Fruit fly (Drosophila melanogaster) whole organism, prepupa: ENCODE results near the gene CG5902.
A peak's percentile ranks its signal among the peaks of the same experiment; 100 is the strongest.

Experiments used
- Blimp-1 ChIP-seq: fragments of 200-800 bp; sonication (Bioruptor generic); optimal IDR thresholded peaks from 3 replicates; lab custom pipeline; 2017; ENCODE audit warnings: missing biosample characterization, missing genetic modification characterization, mild to moderate bottlenecking, moderate library complexity, missing genetic modification reagents
- CG10669 ChIP-seq: fragments of 200-800 bp; sonication (Bioruptor generic); optimal IDR thresholded peaks from 3 replicates; lab custom pipeline; 2018; ENCODE audit warnings: missing biosample characterization, mild to moderate bottlenecking, missing genetic modification characterization, moderate library complexity
- CG15336 ChIP-seq: fragments of 200-800 bp; sonication (Bioruptor generic); IDR thresholded peaks from 2 replicates; pipeline ENCODE4 v1.3.6; 2022; ENCODE audit warnings: missing biosample characterization, missing genetic modification characterization
- CG1621 ChIP-seq: fragments of 200-800 bp; sonication (Bioruptor generic); optimal IDR thresholded peaks from 3 replicates; lab custom pipeline; 2018; ENCODE audit warnings: missing biosample characterization, mild to moderate bottlenecking, missing genetic modification characterization
- CG16779 ChIP-seq: fragments of 200-800 bp; sonication (Bioruptor generic); optimal IDR thresholded peaks from 3 replicates; lab custom pipeline; 2017; ENCODE audit warnings: missing biosample characterization, mild to moderate bottlenecking, missing genetic modification characterization
- CG3032 ChIP-seq: fragments of 200-800 bp; optimal IDR thresholded peaks from 2 replicates; lab custom pipeline; 2019; ENCODE audit warnings: missing biosample characterization, mild to moderate bottlenecking, missing genetic modification characterization, moderate library complexity
- CG31627 ChIP-seq: fragments of 200-800 bp; sonication (Bioruptor generic); optimal IDR thresholded peaks from 3 replicates; lab custom pipeline; 2016; ENCODE audit warnings: missing biosample characterization, missing genetic modification characterization
- CG32006 ChIP-seq: fragments of 200-800 bp; sonication (Bioruptor generic); optimal IDR thresholded peaks from 3 replicates; lab custom pipeline; 2017; ENCODE audit warnings: missing biosample characterization, mild to moderate bottlenecking, missing genetic modification characterization
- CG3919 ChIP-seq: fragments of 200-800 bp; sonication (Bioruptor generic); optimal IDR thresholded peaks from 3 replicates; lab custom pipeline; 2016; ENCODE audit warnings: missing biosample characterization, missing genetic modification characterization
- CG6163 ChIP-seq: fragments of 200-800 bp; sonication (Bioruptor generic); IDR thresholded peaks from 3 replicates; pipeline ENCODE4 v1.3.6; 2022; ENCODE audit warnings: missing biosample characterization, missing genetic modification characterization
- CG6792 ChIP-seq: fragments of 200-800 bp; sonication (Bioruptor generic); optimal IDR thresholded peaks from 3 replicates; lab custom pipeline; 2016; ENCODE audit warnings: missing biosample characterization, missing genetic modification characterization
- CG8119 ChIP-seq: fragments of 200-800 bp; sonication (Bioruptor generic); IDR thresholded peaks from 3 replicates; pipeline ENCODE4 v1.3.6; 2022; ENCODE audit warnings: missing biosample characterization, missing genetic modification characterization
- CG8319 ChIP-seq: fragments of 200-800 bp; sonication (Bioruptor generic); optimal IDR thresholded peaks from 3 replicates; lab custom pipeline; 2016; ENCODE audit warnings: missing biosample characterization, missing genetic modification characterization
- Eip75B ChIP-seq: fragments of 200-800 bp; sonication (Bioruptor generic); optimal IDR thresholded peaks from 3 replicates; lab custom pipeline; 2016; ENCODE audit warnings: missing biosample characterization, missing genetic modification characterization
- Eip78C ChIP-seq: fragments of 200-800 bp; sonication (Bioruptor generic); peaks from one replicate; lab custom pipeline; 2016; ENCODE audit warnings: missing biosample characterization, missing genetic modification characterization
- Eip93F ChIP-seq: fragments of 200-800 bp; sonication (Bioruptor generic); optimal IDR thresholded peaks from 2 replicates; lab custom pipeline; 2016; ENCODE audit warnings: missing biosample characterization, mild to moderate bottlenecking, missing genetic modification characterization
- Ets96B ChIP-seq: fragments of 200-800 bp; optimal IDR thresholded peaks from 2 replicates; lab custom pipeline; 2019; ENCODE audit warnings: missing biosample characterization, mild to moderate bottlenecking, missing genetic modification characterization, moderate library complexity
- Hr39 ChIP-seq: fragments of 200-800 bp; sonication (Bioruptor generic); optimal IDR thresholded peaks from 2 replicates; lab custom pipeline; 2016; ENCODE audit warnings: missing biosample characterization, missing genetic modification characterization
- Hr4 ChIP-seq: fragments of 200-800 bp; sonication (Bioruptor generic); optimal IDR thresholded peaks from 3 replicates; lab custom pipeline; 2016; ENCODE audit warnings: missing biosample characterization, missing genetic modification characterization
- Met ChIP-seq: fragments of 200-800 bp; sonication (Bioruptor generic); optimal IDR thresholded peaks from 3 replicates; lab custom pipeline; 2016; ENCODE audit warnings: missing biosample characterization, missing genetic modification characterization
- OdsH ChIP-seq: fragments of 200-800 bp; sonication (Bioruptor generic); optimal IDR thresholded peaks from 3 replicates; lab custom pipeline; 2016; ENCODE audit warnings: missing biosample characterization, missing genetic modification characterization
- Smox ChIP-seq: fragments of 200-800 bp; sonication (Bioruptor generic); optimal IDR thresholded peaks from 3 replicates; lab custom pipeline; 2016; ENCODE audit warnings: missing biosample characterization, missing genetic modification characterization
- Sox102F ChIP-seq: fragments of 200-800 bp; sonication (Bioruptor generic); optimal IDR thresholded peaks from 2 replicates; lab custom pipeline; 2016; ENCODE audit warnings: missing biosample characterization, mild to moderate bottlenecking, missing genetic modification characterization
- Sox14 ChIP-seq: fragments of 200-800 bp; sonication (Bioruptor generic); optimal IDR thresholded peaks from 3 replicates; lab custom pipeline; 2016; ENCODE audit warnings: missing biosample characterization, missing genetic modification characterization
- Sox15 ChIP-seq: fragments of 200-800 bp; sonication (Bioruptor generic); optimal IDR thresholded peaks from 3 replicates; lab custom pipeline; 2016; ENCODE audit warnings: missing biosample characterization, missing genetic modification characterization
- achi ChIP-seq: fragments of 200-800 bp; sonication (Bioruptor generic); optimal IDR thresholded peaks from 3 replicates; lab custom pipeline; 2016; ENCODE audit warnings: missing biosample characterization, missing genetic modification characterization
- acj6 ChIP-seq: fragments of 200-800 bp; sonication (Bioruptor generic); optimal IDR thresholded peaks from 3 replicates; lab custom pipeline; 2016; ENCODE audit warnings: missing biosample characterization, missing genetic modification characterization
- cyc ChIP-seq: fragments of 200-800 bp; sonication (Bioruptor generic); optimal IDR thresholded peaks from 3 replicates; lab custom pipeline; 2016; ENCODE audit warnings: missing biosample characterization, missing genetic modification characterization
- dac ChIP-seq: fragments of 200-800 bp; sonication (Bioruptor generic); optimal IDR thresholded peaks from 2 replicates; lab custom pipeline; 2017; ENCODE audit warnings: missing biosample characterization, mild to moderate bottlenecking, missing genetic modification characterization
- dsx ChIP-seq: fragments of 200-800 bp; optimal IDR thresholded peaks from 3 replicates; lab custom pipeline; 2019; ENCODE audit warnings: missing biosample characterization, mild to moderate bottlenecking, missing genetic modification characterization, moderate library complexity; ENCODE audit not compliant: poor library complexity, severe bottlenecking
- eg ChIP-seq: fragments of 200-800 bp; sonication (Bioruptor generic); IDR thresholded peaks from 3 replicates; pipeline ENCODE4 v1.3.6; 2022; ENCODE audit warnings: missing biosample characterization, missing genetic modification characterization
- esn ChIP-seq: fragments of 200-800 bp; sonication (Bioruptor generic); optimal IDR thresholded peaks from 2 replicates; lab custom pipeline; 2016; ENCODE audit warnings: missing biosample characterization, mild to moderate bottlenecking, missing genetic modification characterization, moderate library complexity
- fd59A ChIP-seq: fragments of 200-800 bp; sonication (Bioruptor generic); optimal IDR thresholded peaks from 2 replicates; lab custom pipeline; 2017; ENCODE audit warnings: missing biosample characterization, mild to moderate bottlenecking, missing genetic modification characterization, missing genetic modification reagents
- fd85E ChIP-seq: fragments of 200-800 bp; sonication (Bioruptor generic); optimal IDR thresholded peaks from 3 replicates; lab custom pipeline; 2016; ENCODE audit warnings: missing biosample characterization, missing genetic modification characterization
- lz ChIP-seq: fragments of 200-800 bp; sonication (Bioruptor generic); optimal IDR thresholded peaks from 3 replicates; lab custom pipeline; 2016; ENCODE audit warnings: missing biosample characterization, missing genetic modification characterization
- pdm3 ChIP-seq: fragments of 200-800 bp; sonication (Bioruptor generic); optimal IDR thresholded peaks from 3 replicates; lab custom pipeline; 2016; ENCODE audit warnings: missing biosample characterization, missing genetic modification characterization
- salr ChIP-seq, 2 experiments: fragments of 200-800 bp; sonication (Bioruptor generic); optimal IDR thresholded peaks; 3 replicates each; lab custom pipeline; 2016 to 2018; ENCODE audit warnings: missing biosample characterization in 2 of 2, missing genetic modification characterization in 2 of 2, mild to moderate bottlenecking in 1 of 2
- ss ChIP-seq, 2 experiments: fragments of 200-800 bp; sonication (Bioruptor generic); optimal IDR thresholded peaks; 2 replicates in 1 of 2; 3 replicates in 1 of 2; lab custom pipeline; 2017 to 2018; ENCODE audit warnings: mild to moderate bottlenecking in 2 of 2, missing biosample characterization in 2 of 2, missing genetic modification characterization in 2 of 2, moderate library complexity in 1 of 2
- svp ChIP-seq: fragments of 200-800 bp; sonication (Bioruptor generic); peaks from one replicate; lab custom pipeline; 2016; ENCODE audit warnings: missing biosample characterization, missing genetic modification characterization
- topi ChIP-seq: fragments of 200-800 bp; sonication (Bioruptor generic); optimal IDR thresholded peaks from 3 replicates; lab custom pipeline; 2016; ENCODE audit warnings: missing biosample characterization, missing genetic modification characterization
- vri ChIP-seq: fragments of 200-800 bp; sonication (Bioruptor generic); optimal IDR thresholded peaks from 3 replicates; lab custom pipeline; 2016; ENCODE audit warnings: missing biosample characterization, mild to moderate bottlenecking, missing genetic modification characterization

Gene CG5902

dm6 chr3R:24025715-24026467, 39.4 kb downstream of the CG5902 start:
- TF ChIP-seq Smox (GFP tag; lab: Kevin White, UChicago): peak; percentile 26
- TF ChIP-seq CG15336 (GFP tag; lab: Robert Waterston, UW): peak; percentile 51; the same call in 1 of the 2 replicates
- peak; percentile 30 for TF ChIP-seq esn (GFP tag; lab: Kevin White, UChicago)
- TF ChIP-seq CG10669 (GFP tag; lab: Kevin White, UChicago): no peak
- TF ChIP-seq CG31627: peak; percentile 40
- TF ChIP-seq Hr39 (GFP tag; lab: Kevin White, UChicago): peak; percentile 53
- TF ChIP-seq Sox14: peak; percentile 35
- peak; percentile 77 for TF ChIP-seq svp
- TF ChIP-seq lz (GFP tag; lab: Kevin White, UChicago): no peak
- TF ChIP-seq Hr4 (GFP tag; lab: Kevin White, UChicago): peak; percentile 25
- TF ChIP-seq CG1621 (tag; lab: Kevin White, UChicago): no peak
- TF ChIP-seq cyc (GFP tag; lab: Kevin White, UChicago): peak; percentile 33
- peak; percentile 22 for TF ChIP-seq acj6 (GFP tag; lab: Kevin White, UChicago)
- peak; percentile 0 for TF ChIP-seq Eip75B (GFP tag; lab: Kevin White, UChicago)
- TF ChIP-seq Eip78C (GFP tag; lab: Kevin White, UChicago): peak; percentile 74
- TF ChIP-seq dsx: no peak
- peak; percentile 58 for TF ChIP-seq CG32006 (GFP tag; lab: Kevin White, UChicago)
- TF ChIP-seq Ets96B (tag; lab: Kevin White, UChicago): peak; percentile 12
- TF ChIP-seq OdsH (GFP tag; lab: Kevin White, UChicago): peak; percentile 27
- peak; percentile 41 for TF ChIP-seq achi
- peak; percentile 44; the same call in 2 of the 3 replicates for TF ChIP-seq eg (GFP tag; lab: Robert Waterston, UW)
- no peak for TF ChIP-seq salr (GFP tag; optimal IDR thresholded peaks at IDR 0.05; lab: Kevin White, UChicago)
- TF ChIP-seq Sox102F: peak; percentile 14
- peak; percentile 11 for TF ChIP-seq topi (GFP tag; lab: Kevin White, UChicago)
- peak; percentile 5 for TF ChIP-seq CG3032 (tag; lab: Kevin White, UChicago)
- TF ChIP-seq CG16779 (tag; lab: Kevin White, UChicago): no peak
- peak; percentile 10 for TF ChIP-seq CG3919 (GFP tag; lab: Kevin White, UChicago)
- peak; percentile 47 for TF ChIP-seq pdm3 (GFP tag; lab: Kevin White, UChicago)
- TF ChIP-seq Met (GFP tag; lab: Kevin White, UChicago): peak; percentile 47

dm6 chr3R:24026503-24026902, 40.1 kb downstream of the CG5902 start:
- no peak for TF ChIP-seq esn (GFP tag; lab: Kevin White, UChicago)
- TF ChIP-seq salr (GFP tag; optimal IDR thresholded peaks at IDR 0.05; lab: Kevin White, UChicago): peak in 1 of 2 experiments; percentile 0

- TF ChIP-seq vri (GFP tag; lab: Kevin White, UChicago) (peak; percentile 42), Eip93F (GFP tag; lab: Kevin White, UChicago) (no peak)
Observed at dm6 chr3R:24027222-24027621, 40.8 kb downstream of the CG5902 start.

DNA sequence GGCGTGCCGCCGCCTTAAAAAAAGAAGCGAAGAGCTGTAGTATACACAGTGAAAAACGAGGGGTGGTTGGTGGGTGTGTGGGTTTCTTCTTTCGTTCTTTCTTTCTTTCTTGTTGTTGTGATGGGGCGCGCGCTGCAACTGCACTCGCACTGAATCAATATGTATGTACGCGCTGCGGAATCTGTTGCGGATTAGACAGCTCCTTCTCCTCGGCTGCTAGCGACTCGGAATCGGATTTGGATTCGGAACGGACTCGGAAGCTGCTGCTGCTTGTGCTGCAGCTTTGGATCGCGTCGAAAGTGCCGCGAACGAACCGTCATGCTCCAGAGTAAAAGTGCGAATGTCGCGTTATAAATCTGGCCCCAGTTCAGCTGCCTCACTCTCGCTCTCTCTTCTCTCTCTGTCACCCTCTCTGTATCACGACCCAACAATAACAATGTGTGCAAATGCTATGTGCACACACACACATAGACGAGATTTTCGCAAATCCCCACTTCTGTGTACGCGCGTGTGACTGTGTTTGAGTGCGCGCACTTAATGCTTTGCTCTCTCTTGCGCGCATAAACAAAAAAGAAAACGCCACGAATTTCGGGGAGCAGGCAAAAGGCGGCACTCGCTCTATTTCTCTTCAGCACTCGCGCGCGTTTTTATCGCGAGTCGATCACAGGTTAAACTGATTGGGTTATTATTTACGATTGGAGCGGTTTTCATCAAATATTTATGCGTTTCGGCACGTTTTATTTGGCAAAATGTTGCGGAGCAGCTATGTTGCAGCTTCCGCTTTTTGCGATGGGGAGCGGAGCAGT, 44.8 kb downstream of the CG5902 start:
- TF ChIP-seq fd59A (GFP tag; lab: Kevin White, UChicago) (no peak), CG3919 (GFP tag; lab: Kevin White, UChicago) (peak; percentile 51), Eip78C (GFP tag; lab: Kevin White, UChicago) (peak; percentile 86), Eip93F (GFP tag; lab: Kevin White, UChicago) (no peak), vri (GFP tag; lab: Kevin White, UChicago) (peak; percentile 56), Hr4 (GFP tag; lab: Kevin White, UChicago) (no peak), Sox102F (peak; percentile 6), fd85E (GFP tag; lab: Kevin White, UChicago) (peak; percentile 36), dac (GFP tag; lab: Kevin White, UChicago) (no peak), achi (peak; percentile 25), Sox15 (no peak), CG8319 (GFP tag; lab: Kevin White, UChicago) (no peak), CG6792 (GFP tag; lab: Kevin White, UChicago) (peak; percentile 29), Ets96B (tag; lab: Kevin White, UChicago) (peak; percentile 22), ss (GFP tag; optimal IDR thresholded peaks at IDR 0.05; lab: Kevin White, UChicago) (peak; percentile 55 to 58), Eip75B (GFP tag; lab: Kevin White, UChicago) (peak; percentile 53), CG6163 (GFP tag; lab: Robert Waterston, UW) (no peak; the same call in 2 of the 3 replicates), CG1621 (tag; lab: Kevin White, UChicago) (peak; percentile 13), esn (GFP tag; lab: Kevin White, UChicago) (peak; percentile 29), Blimp-1 (GFP tag; lab: Kevin White, UChicago) (peak; percentile 47), CG3032 (tag; lab: Kevin White, UChicago) (peak; percentile 12), CG8119 (GFP tag; lab: Robert Waterston, UW) (peak; percentile 48), eg (GFP tag; lab: Robert Waterston, UW) (peak; percentile 67; the same call in 2 of the 3 replicates)
